Worm (Caenorhabditis elegans) whole organism, early embryonic: ENCODE results near the gene fipr-6.

Experiments
- B0310.2 ChIP-seq: sonication (generic microtip); optimal IDR thresholded peaks from 2 replicates; lab custom pipeline; 2016; ENCODE audit warnings: mild to moderate bottlenecking, missing genetic modification characterization, missing compliant biosample characterization
- aly-1 ChIP-seq: sonication (generic microtip); optimal IDR thresholded peaks from 2 replicates; lab custom pipeline; 2016; ENCODE audit warnings: missing genetic modification characterization, missing compliant biosample characterization
- ama-1 ChIP-seq: fragments of 150-350 bp; optimal IDR thresholded peaks from 2 replicates; lab custom pipeline; 2014
- flt-1 ChIP-seq: fragments of 200-800 bp; sonication (Bioruptor generic); IDR thresholded peaks from 2 replicates; pipeline ENCODE4 v1.3.6; 2022; ENCODE audit warnings: missing genetic modification characterization, missing compliant biosample characterization
- hmbx-1 ChIP-seq: sonication (generic microtip); optimal IDR thresholded peaks from 2 replicates; lab custom pipeline; 2016; ENCODE audit warnings: mild to moderate bottlenecking, missing genetic modification characterization, missing compliant biosample characterization
- hnd-1 ChIP-seq: sonication (generic microtip); optimal IDR thresholded peaks from 2 replicates; lab custom pipeline; 2016; ENCODE audit warnings: missing genetic modification characterization, missing compliant biosample characterization
- scrt-1 ChIP-seq: fragments of 200-800 bp; sonication (Bioruptor generic); IDR thresholded peaks from 2 replicates; pipeline ENCODE4 v1.3.6; 2022; ENCODE audit warnings: missing genetic modification characterization, missing compliant biosample characterization
- tbx-11 ChIP-seq: fragments of 200-800 bp; sonication (Bioruptor generic); IDR thresholded peaks from 2 replicates; pipeline ENCODE4 v1.3.6; 2022; ENCODE audit warnings: missing genetic modification characterization, missing compliant biosample characterization
- tra-4 ChIP-seq: sonication (generic microtip); optimal IDR thresholded peaks from 2 replicates; lab custom pipeline; 2017; ENCODE audit warnings: missing genetic modification characterization, missing compliant biosample characterization

ce11 chrV:10260460-10260859, 29.4 kb downstream of the fipr-6 start, which contains the start of gene sri-18:
- TF ChIP-seq ama-1 (lab: Kevin White, UChicago): no peak
- TF ChIP-seq B0310.2: no peak
- no peak for TF ChIP-seq hmbx-1 (tag; lab: Kevin White, UChicago)
- no peak for TF ChIP-seq tbx-11
- TF ChIP-seq tra-4 (tag; lab: Kevin White, UChicago): no peak
- TF ChIP-seq aly-1 (tag; lab: Kevin White, UChicago): no peak
- TF ChIP-seq scrt-1 (GFP tag; lab: Robert Waterston, UW): no peak
- no peak for TF ChIP-seq flt-1 (GFP tag; lab: Robert Waterston, UW)
- no peak for TF ChIP-seq hnd-1 (tag; lab: Kevin White, UChicago)
